Fruit fly (Drosophila melanogaster) whole organism, embryonic: Measurements from ENCODE around the gene PIG-Q.

ENCODE experiments used
- ATbp ChIP-seq: fragments of 200-800 bp; sonication (Bioruptor generic); optimal IDR thresholded peaks from 2 replicates; lab custom pipeline; 2017; ENCODE audit warnings: missing biosample characterization, mild to moderate bottlenecking, missing genetic modification characterization, missing genetic modification reagents
- Adf1 ChIP-seq: fragments of 200-800 bp; sonication (Bioruptor generic); IDR thresholded peaks from 2 replicates; pipeline ENCODE4 v1.3.6; 2022; ENCODE audit warnings: missing biosample characterization, missing genetic modification characterization
- Antp ChIP-seq: fragments of 200-800 bp; sonication (Bioruptor generic); optimal IDR thresholded peaks from 3 replicates; lab custom pipeline; 2016; ENCODE audit warnings: missing biosample characterization, missing genetic modification characterization
- CG10979 ChIP-seq: fragments of 200-800 bp; sonication (Bioruptor generic); optimal IDR thresholded peaks from 2 replicates; lab custom pipeline; 2018; ENCODE audit warnings: missing biosample characterization, mild to moderate bottlenecking, missing genetic modification characterization, moderate library complexity
- CG11085 ChIP-seq: fragments of 200-800 bp; sonication (Bioruptor generic); IDR thresholded peaks from 2 replicates; pipeline ENCODE4 v1.3.6; 2022; ENCODE audit warnings: missing biosample characterization, missing genetic modification characterization
- CG11247 ChIP-seq: fragments of 200-800 bp; sonication (Bioruptor generic); IDR thresholded peaks from 2 replicates; pipeline ENCODE4 v1.3.6; 2022; ENCODE audit warnings: missing biosample characterization, missing genetic modification characterization
- CG11560 ChIP-seq: fragments of 200-800 bp; sonication (Bioruptor generic); IDR thresholded peaks from 3 replicates; pipeline ENCODE4 v1.3.6; 2022; ENCODE audit warnings: missing biosample characterization, missing genetic modification characterization
- CG11696 ChIP-seq: fragments of 200-800 bp; sonication (Bioruptor generic); IDR thresholded peaks from 2 replicates; pipeline ENCODE4 v1.3.6; 2022; ENCODE audit warnings: missing biosample characterization, missing genetic modification characterization
- CG16813 ChIP-seq: fragments of 200-800 bp; sonication (Bioruptor generic); IDR thresholded peaks from 3 replicates; pipeline ENCODE4 v1.3.6; 2022; ENCODE audit warnings: missing biosample characterization, missing genetic modification characterization; ENCODE audit not compliant: partially characterized antibody
- CG16863 ChIP-seq: fragments of 200-800 bp; sonication (Bioruptor generic); optimal IDR thresholded peaks from 3 replicates; lab custom pipeline; 2016; ENCODE audit warnings: missing biosample characterization, missing genetic modification characterization
- CG17328 ChIP-seq: fragments of 200-800 bp; sonication (Bioruptor generic); IDR thresholded peaks from 2 replicates; pipeline ENCODE4 v1.3.6; 2022; ENCODE audit warnings: missing biosample characterization, missing genetic modification characterization
- CG17361 ChIP-seq: fragments of 200-800 bp; sonication (Bioruptor generic); IDR thresholded peaks from 3 replicates; pipeline ENCODE4 v1.3.6; 2022; ENCODE audit warnings: missing biosample characterization, missing genetic modification characterization
- CG2678 ChIP-seq: fragments of 200-800 bp; sonication (Bioruptor generic); optimal IDR thresholded peaks from 3 replicates; lab custom pipeline; 2019; ENCODE audit warnings: missing biosample characterization, mild to moderate bottlenecking, missing genetic modification characterization, moderate library complexity
- CG2712 ChIP-seq: fragments of 200-800 bp; optimal IDR thresholded peaks from 3 replicates; lab custom pipeline; 2019; ENCODE audit warnings: missing biosample characterization, mild to moderate bottlenecking, missing genetic modification characterization, moderate library complexity
- CG30020 ChIP-seq: fragments of 200-800 bp; optimal IDR thresholded peaks from 2 replicates; lab custom pipeline; 2019; ENCODE audit warnings: missing biosample characterization, mild to moderate bottlenecking, missing genetic modification characterization, moderate library complexity
- CG33557 ChIP-seq: fragments of 200-800 bp; sonication (Bioruptor generic); optimal IDR thresholded peaks from 2 replicates; lab custom pipeline; 2019; ENCODE audit warnings: missing biosample characterization, mild to moderate bottlenecking, missing genetic modification characterization, moderate library complexity
- CG3847 ChIP-seq: fragments of 200-800 bp; sonication (Bioruptor generic); IDR thresholded peaks from 2 replicates; pipeline ENCODE4 v1.3.6; 2022; ENCODE audit warnings: missing biosample characterization, missing genetic modification characterization
- CG4328 ChIP-seq: fragments of 200-800 bp; sonication (Bioruptor generic); optimal IDR thresholded peaks from 3 replicates; lab custom pipeline; 2017; ENCODE audit warnings: missing biosample characterization, missing genetic modification reagents, missing genetic modification characterization
- CG4707 ChIP-seq: fragments of 200-800 bp; sonication (Bioruptor generic); optimal IDR thresholded peaks from 2 replicates; lab custom pipeline; 2018; ENCODE audit warnings: missing biosample characterization, mild to moderate bottlenecking, missing genetic modification characterization, moderate library complexity
- CG6272 ChIP-seq: fragments of 200-800 bp; sonication (Bioruptor generic); IDR thresholded peaks from 2 replicates; pipeline ENCODE4 v1.3.6; 2022; ENCODE audit warnings: missing biosample characterization, missing genetic modification characterization
- CG6791 ChIP-seq: fragments of 200-800 bp; sonication (Bioruptor generic); IDR thresholded peaks from 3 replicates; pipeline ENCODE4 v1.3.6; 2022; ENCODE audit warnings: missing biosample characterization, missing genetic modification characterization; ENCODE audit not compliant: partially characterized antibody
- CG7357 ChIP-seq: fragments of 200-800 bp; sonication (Bioruptor generic); IDR thresholded peaks from 3 replicates; pipeline ENCODE4 v1.3.6; 2022; ENCODE audit warnings: missing biosample characterization, missing genetic modification characterization
- CG7745 ChIP-seq: fragments of 200-800 bp; sonication (Bioruptor generic); optimal IDR thresholded peaks from 2 replicates; lab custom pipeline; 2018; ENCODE audit warnings: missing biosample characterization, mild to moderate bottlenecking, missing genetic modification characterization, moderate library complexity
- Dip2 ChIP-seq: fragments of 200-800 bp; sonication (Bioruptor generic); IDR thresholded peaks from 2 replicates; pipeline ENCODE4 v1.3.6; 2022; ENCODE audit warnings: missing biosample characterization, missing genetic modification characterization
- Eip74EF ChIP-seq, 2 experiments: fragments of 200-800 bp in 1 of 2; fragments of >200 bp in 1 of 2; sonication (Bioruptor generic) in 1 of 2; optimal IDR thresholded peaks; 2 replicates each; lab custom pipeline; 2017 to 2019; ENCODE audit warnings: missing biosample characterization in 2 of 2, missing genetic modification characterization in 2 of 2, mild to moderate bottlenecking in 1 of 2, moderate library complexity in 1 of 2
- H2.0 ChIP-seq: fragments of 200-800 bp; sonication (Bioruptor generic); IDR thresholded peaks from 2 replicates; pipeline ENCODE4 v1.3.6; 2022; ENCODE audit warnings: missing biosample characterization, missing genetic modification characterization
- HHEX ChIP-seq: fragments of 200-800 bp; sonication (Bioruptor generic); optimal IDR thresholded peaks from 3 replicates; lab custom pipeline; 2017; ENCODE audit warnings: missing biosample characterization, mild to moderate bottlenecking, missing genetic modification characterization, missing genetic modification reagents
- Hr39 ChIP-seq: fragments of >200 bp; optimal IDR thresholded peaks from 2 replicates; lab custom pipeline; 2017
- Lpt ChIP-seq: fragments of >200 bp; optimal IDR thresholded peaks from 2 replicates; lab custom pipeline; 2018; ENCODE audit warnings: missing biosample characterization, missing genetic modification characterization
- Mrtf ChIP-seq: fragments of 200-800 bp; sonication (Bioruptor generic); IDR thresholded peaks from 3 replicates; pipeline ENCODE4 v1.3.6; 2022; ENCODE audit warnings: missing biosample characterization, missing genetic modification characterization
- Myb ChIP-seq: fragments of 200-800 bp; sonication (Bioruptor generic); optimal IDR thresholded peaks from 2 replicates; lab custom pipeline; 2016; ENCODE audit warnings: missing biosample characterization, missing genetic modification characterization
- Nf-YA ChIP-seq: fragments of 200-800 bp; sonication (Bioruptor generic); IDR thresholded peaks from 2 replicates; pipeline ENCODE4 v1.3.6; 2022; ENCODE audit warnings: missing biosample characterization, missing genetic modification characterization
- Ptx1 ChIP-seq: fragments of 200-800 bp; sonication (Bioruptor generic); IDR thresholded peaks from 2 replicates; pipeline ENCODE4 v1.3.6; 2022; ENCODE audit warnings: missing biosample characterization, missing genetic modification characterization
- al ChIP-seq: fragments of 200-800 bp; sonication (Bioruptor generic); IDR thresholded peaks from 2 replicates; pipeline ENCODE4 v1.3.6; 2022; ENCODE audit warnings: missing biosample characterization, missing genetic modification characterization
- cg ChIP-seq: fragments of 200-800 bp; sonication (Bioruptor generic); optimal IDR thresholded peaks from 3 replicates; lab custom pipeline; 2019; ENCODE audit warnings: missing biosample characterization, mild to moderate bottlenecking, missing genetic modification characterization, moderate library complexity
- ci ChIP-seq: fragments of 200-800 bp; sonication (Bioruptor generic); IDR thresholded peaks from 3 replicates; pipeline ENCODE4 v1.3.6; 2022; ENCODE audit warnings: missing biosample characterization, missing genetic modification characterization
- crol ChIP-seq: fragments of 200-800 bp; sonication (Bioruptor generic); IDR thresholded peaks from 2 replicates; pipeline ENCODE4 v1.3.6; 2022; ENCODE audit warnings: missing biosample characterization, missing genetic modification characterization
- en ChIP-seq: fragments of 200-800 bp; sonication (Bioruptor generic); optimal IDR thresholded peaks from 2 replicates; lab custom pipeline; 2016; ENCODE audit warnings: missing biosample characterization, missing genetic modification characterization
- fu2 ChIP-seq: fragments of 200-800 bp; sonication (Bioruptor generic); optimal IDR thresholded peaks from 2 replicates; lab custom pipeline; 2016; ENCODE audit warnings: missing biosample characterization, missing genetic modification characterization
- gcm2 ChIP-seq: fragments of 200-800 bp; sonication (Bioruptor generic); optimal IDR thresholded peaks from 2 replicates; lab custom pipeline; 2016; ENCODE audit warnings: missing biosample characterization, missing genetic modification characterization
- grn ChIP-seq: fragments of 200-800 bp; sonication (Bioruptor generic); optimal IDR thresholded peaks from 3 replicates; lab custom pipeline; 2017; ENCODE audit warnings: missing biosample characterization, missing genetic modification characterization
- jigr1 ChIP-seq: fragments of 200-800 bp; sonication (Bioruptor generic); IDR thresholded peaks from 3 replicates; pipeline ENCODE4 v1.3.6; 2022; ENCODE audit warnings: missing biosample characterization, missing genetic modification characterization
- lola ChIP-seq, 3 experiments: fragments of >200 bp in 2 of 3; fragments of 200-800 bp in 1 of 3; sonication (Bioruptor generic) in 1 of 3; optimal IDR thresholded peaks; 2 replicates each; lab custom pipeline; 2017 to 2019; ENCODE audit warnings: missing biosample characterization in 3 of 3, missing genetic modification characterization in 3 of 3, mild to moderate bottlenecking in 1 of 3, moderate library complexity in 1 of 3
- mam ChIP-seq: fragments of 200-800 bp; sonication (Bioruptor generic); optimal IDR thresholded peaks from 3 replicates; lab custom pipeline; 2016; ENCODE audit warnings: missing biosample characterization, missing genetic modification characterization
- ro ChIP-seq: fragments of 200-800 bp; sonication (Bioruptor generic); IDR thresholded peaks from 2 replicates; pipeline ENCODE4 v1.3.6; 2022; ENCODE audit warnings: missing biosample characterization, missing genetic modification characterization
- scrt ChIP-seq: fragments of 200-800 bp; sonication (Bioruptor generic); optimal IDR thresholded peaks from 2 replicates; lab custom pipeline; 2018; ENCODE audit warnings: missing biosample characterization, mild to moderate bottlenecking, missing genetic modification characterization, moderate library complexity
- sens ChIP-seq: fragments of 200-800 bp; sonication (Bioruptor generic); peaks from one replicate; lab custom pipeline; 2016; ENCODE audit warnings: missing biosample characterization, missing genetic modification characterization
- trem ChIP-seq: fragments of 200-800 bp; optimal IDR thresholded peaks from 3 replicates; lab custom pipeline; 2019; ENCODE audit warnings: missing biosample characterization, mild to moderate bottlenecking, missing genetic modification characterization, moderate library complexity
- tx ChIP-seq: fragments of 200-800 bp; sonication (Bioruptor generic); optimal IDR thresholded peaks from 2 replicates; lab custom pipeline; 2016; ENCODE audit warnings: missing biosample characterization, missing genetic modification characterization
- wdn ChIP-seq: fragments of 200-800 bp; sonication (Bioruptor generic); IDR thresholded peaks from 2 replicates; pipeline ENCODE4 v1.3.6; 2022; ENCODE audit warnings: missing biosample characterization, missing genetic modification characterization
- zen2 ChIP-seq: fragments of 200-800 bp; sonication (Bioruptor generic); IDR thresholded peaks from 3 replicates; pipeline ENCODE4 v1.3.6; 2022; ENCODE audit warnings: missing biosample characterization, missing genetic modification characterization; ENCODE audit not compliant: partially characterized antibody

PIG-Q gene

dm6 chrX:16335107-16335642 lies 23.8 kb upstream of the PIG-Q start (continued):
- TF ChIP-seq ro (GFP tag; lab: Robert Waterston, UW) (0 out of 2 replicates have a peak, but pooled peaks have one; percentile 8), HHEX (peak; percentile 68), CG2712 (tag; lab: Kevin White, UChicago) (peak; percentile 57), CG10979 (tag; lab: Kevin White, UChicago) (peak; percentile 21), en (GFP tag; lab: Kevin White, UChicago) (no peak), Adf1 (GFP tag; lab: Robert Waterston, UW) (peak; percentile 22; the same call in 1 of the 2 replicates), crol (GFP tag; lab: Robert Waterston, UW) (no peak), H2.0 (GFP tag; lab: Robert Waterston, UW) (peak; percentile 61), Antp (GFP tag; lab: Kevin White, UChicago) (peak; percentile 66), ATbp (peak; percentile 29), CG11085 (peak; percentile 55), CG11560 (tag; lab: Robert Waterston, UW) (no peak), wdn (GFP tag; lab: Robert Waterston, UW) (peak; percentile 71), CG4328 (peak; percentile 64), CG2678 (tag; lab: Kevin White, UChicago) (peak; percentile 74), Myb (GFP tag; lab: Kevin White, UChicago) (peak; percentile 48), grn (no peak), CG6791 (GFP tag; lab: Robert Waterston, UW) (no peak), cg (GFP tag; lab: Kevin White, UChicago) (no peak), Lpt (GFP tag; lab: Kevin White, UChicago) (no peak), CG7745 (tag; lab: Kevin White, UChicago) (no peak), CG17328 (GFP tag; lab: Robert Waterston, UW) (peak; percentile 78), CG17361 (GFP tag; lab: Robert Waterston, UW) (peak; percentile 66), trem (tag; lab: Kevin White, UChicago) (peak; percentile 31), CG16863 (GFP tag; lab: Kevin White, UChicago) (peak; percentile 66), CG30020 (tag; lab: Kevin White, UChicago) (peak; percentile 64), CG33557 (peak; percentile 35), CG4707 (GFP tag; lab: Kevin White, UChicago) (peak; percentile 14), Nf-YA (peak; percentile 54; the same call in 1 of the 2 replicates), lola (GFP tag; optimal IDR thresholded peaks at IDR 0.05; lab: Kevin White, UChicago) (peak in 1 of 3 experiments; percentile 4), CG3847 (GFP tag; lab: Robert Waterston, UW) (peak; percentile 65), al (GFP tag; lab: Robert Waterston, UW) (peak; percentile 75), jigr1 (GFP tag; lab: Robert Waterston, UW) (no peak; the same call in 1 of the 3 replicates), Hr39 (lab: Kevin White, UChicago) (no peak), Ptx1 (GFP tag; lab: Robert Waterston, UW) (peak; percentile 75), CG16813 (no peak), CG11696 (GFP tag; lab: Robert Waterston, UW) (peak; percentile 64; the same call in 1 of the 2 replicates), CG11247 (no peak), ci (GFP tag; lab: Robert Waterston, UW) (peak; percentile 90), gcm2 (peak; percentile 68), fu2 (GFP tag; lab: Kevin White, UChicago) (peak; percentile 60), sens (GFP tag; lab: Kevin White, UChicago) (peak; percentile 95), zen2 (GFP tag; lab: Robert Waterston, UW) (no peak), CG7357 (peak; percentile 55; the same call in 1 of the 3 replicates), scrt (peak; percentile 49), Dip2 (GFP tag; lab: Robert Waterston, UW) (no peak), mam (GFP tag; lab: Kevin White, UChicago) (peak; percentile 71), tx (no peak), Mrtf (GFP tag; lab: Robert Waterston, UW) (peak; percentile 73), Eip74EF (GFP tag; optimal IDR thresholded peaks at IDR 0.05; lab: Kevin White, UChicago) (peak in 1 of 2 experiments; percentile 14), CG6272 (GFP tag; lab: Robert Waterston, UW) (peak; percentile 53)
